Worm (Caenorhabditis elegans): Measurements from ENCODE around the gene C31B8.16.

The C31B8.16 gene

ce11 chrV:2931252-2931651, 1.4 kb downstream of the C31B8.16 start, which contains the start of gene C31B8.1:
TSS of gene C31B8.1 (plus strand) at chrV:2931552.
- TF ChIP-seq ref-2 (tag; optimal IDR thresholded peaks at IDR 0.05), result no peak

ce11 chrV:2934075-2934474, 4.2 kb downstream of the C31B8.16 start, which contains the start of gene srh-247:
TSS of gene srh-247 (minus strand) at chrV:2934175.
- no peak for TF ChIP-seq C08G9.2 (tag; optimal IDR thresholded peaks at IDR 0.05)
- no peak for TF ChIP-seq pax-1 (tag; optimal IDR thresholded peaks at IDR 0.05)
- TF ChIP-seq fkh-6 (tag; optimal IDR thresholded peaks at IDR 0.05), result no peak
- TF ChIP-seq ahr-1 (tag; optimal IDR thresholded peaks at IDR 0.05), result no peak
- TF ChIP-seq ceh-2 (tag; optimal IDR thresholded peaks at IDR 0.05), result no peak
- no peak for TF ChIP-seq Y22D7AL.16 (tag; optimal IDR thresholded peaks at IDR 0.05)

DNA sequence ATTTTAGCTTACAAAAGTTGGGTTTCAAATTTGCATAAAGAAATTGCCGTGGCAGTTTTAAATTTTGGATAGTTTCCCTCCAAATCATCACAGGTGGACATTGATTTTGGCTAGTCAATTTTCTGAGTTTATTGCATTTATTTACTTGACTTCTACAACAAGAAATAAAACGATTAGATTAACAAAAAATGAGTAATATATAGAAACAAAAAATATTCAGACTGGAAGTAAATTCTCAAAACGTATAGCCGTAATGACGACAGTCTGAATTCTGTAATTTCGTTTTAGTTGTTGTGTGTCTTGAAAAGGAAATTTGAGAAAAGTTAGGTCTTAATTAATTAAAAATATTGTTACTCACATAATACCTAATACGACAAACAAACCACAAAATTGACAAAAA, 8.6 kb downstream of the C31B8.16 start, which contains the start of gene srw-141:
srw-141 (minus strand) TSS at position 101 of the 400 bp plus-strand sequence.
- TF ChIP-seq pha-2 (tag; optimal IDR thresholded peaks at IDR 0.05), result no peak
- no peak for TF ChIP-seq hlh-15 (tag; optimal IDR thresholded peaks at IDR 0.05)
- no peak for TF ChIP-seq ceh-9 (tag; optimal IDR thresholded peaks at IDR 0.05)

DNA sequence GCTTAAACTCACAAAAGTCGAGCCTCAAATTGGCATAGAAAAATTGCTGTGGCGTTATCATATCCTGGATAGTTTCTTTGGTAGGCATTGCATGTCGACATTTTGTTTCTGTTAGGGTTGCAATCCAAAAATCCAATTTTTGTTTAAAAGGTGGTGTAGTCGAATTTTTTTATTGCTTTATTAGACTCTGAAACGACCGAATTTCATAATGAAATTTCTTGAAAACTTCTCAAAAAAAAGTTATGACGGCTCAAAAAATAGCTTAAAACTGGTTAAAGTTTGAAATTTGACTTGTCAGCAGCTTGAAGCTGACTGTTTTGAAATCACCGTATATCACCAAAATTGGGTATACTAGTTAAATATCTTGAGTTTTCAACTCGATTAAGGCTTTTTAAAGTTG, 11.6 kb downstream of the C31B8.16 start, which contains the start of gene srw-143:
srw-143 (minus strand) TSS at position 101 of the 400 bp plus-strand sequence.
- TF ChIP-seq che-1 (tag; optimal IDR thresholded peaks at IDR 0.05) (no peak), pag-3 (tag; optimal IDR thresholded peaks at IDR 0.05; ENCODE audit: borderline replicate concordance) (no peak), fkh-10 (GFP tag; optimal IDR thresholded peaks at IDR 0.05) (no peak), Y22D7AL.16 (tag; optimal IDR thresholded peaks at IDR 0.05) (no peak)

ce11 chrV:2942247-2942646, 12.4 kb downstream of the C31B8.16 start:
- TF ChIP-seq syd-9 (tag; optimal IDR thresholded peaks at IDR 0.05) (no peak), C08G9.2 (tag; optimal IDR thresholded peaks at IDR 0.05) (no peak), ets-4 (tag; optimal IDR thresholded peaks at IDR 0.05) (no peak), tbx-2 (tag; optimal IDR thresholded peaks at IDR 0.05) (no peak), rnt-1 (tag; optimal IDR thresholded peaks at IDR 0.05) (no peak), npax-4 (tag; optimal IDR thresholded peaks at IDR 0.05) (no peak), ttx-3 (tag; optimal IDR thresholded peaks at IDR 0.05) (no peak), dve-1 (tag; optimal IDR thresholded peaks at IDR 0.05) (no peak), zip-5 (tag; optimal IDR thresholded peaks at IDR 0.05) (no peak), hlh-6 (tag; optimal IDR thresholded peaks at IDR 0.05) (no peak), elt-4 (tag; optimal IDR thresholded peaks at IDR 0.05) (no peak), ceh-34 (tag; optimal IDR thresholded peaks at IDR 0.05) (no peak), madf-2 (tag; optimal IDR thresholded peaks at IDR 0.05) (no peak), unc-3 (GFP tag; conservative IDR thresholded peaks at IDR 0.05) (no peak), unc-3 (tag; optimal IDR thresholded peaks at IDR 0.05) (no peak), gmeb-2 (tag; optimal IDR thresholded peaks at IDR 0.05) (no peak)

DNA sequence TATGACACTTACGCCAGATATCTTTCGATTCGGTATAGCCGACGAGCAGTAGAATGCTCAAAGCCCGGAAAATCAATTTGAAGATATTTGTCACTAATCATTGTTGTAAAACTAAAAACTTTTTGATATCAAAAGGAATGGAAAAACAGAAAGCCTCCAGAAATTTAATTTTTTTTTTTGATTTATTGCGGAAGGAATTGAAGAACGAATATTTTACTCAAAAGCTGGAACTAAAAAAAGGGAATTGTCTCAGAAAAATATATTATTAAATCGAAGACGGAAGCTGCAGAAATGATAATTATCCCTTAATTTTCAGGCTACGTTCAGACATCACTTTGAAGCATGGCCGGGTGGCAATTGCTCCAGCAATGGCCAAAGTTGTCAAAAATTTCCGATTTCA, 14.0 kb downstream of the C31B8.16 start, which contains the start of gene srw-137:
srw-137 (minus strand) TSS at position 101 of the 400 bp plus-strand sequence.
- TF ChIP-seq ceh-19 (GFP tag; optimal IDR thresholded peaks at IDR 0.05), result no peak
- no peak for TF ChIP-seq T23F11.4 (GFP tag; optimal IDR thresholded peaks at IDR 0.05)
- no peak for TF ChIP-seq ets-4 (tag; optimal IDR thresholded peaks at IDR 0.05)
- TF ChIP-seq rnt-1 (tag; optimal IDR thresholded peaks at IDR 0.05), result no peak
- no peak for TF ChIP-seq zip-5 (tag; optimal IDR thresholded peaks at IDR 0.05)
- no peak for TF ChIP-seq tbx-2 (tag; optimal IDR thresholded peaks at IDR 0.05)
- no peak for TF ChIP-seq pha-2 (tag; optimal IDR thresholded peaks at IDR 0.05)
- TF ChIP-seq ref-2 (tag; optimal IDR thresholded peaks at IDR 0.05), result no peak
- no peak for TF ChIP-seq odd-2 (tag; optimal IDR thresholded peaks at IDR 0.05)
- no peak for TF ChIP-seq pag-3 (tag; optimal IDR thresholded peaks at IDR 0.05; ENCODE audit: borderline replicate concordance)
- TF ChIP-seq npax-4 (tag; optimal IDR thresholded peaks at IDR 0.05), result no peak
- TF ChIP-seq C38D4.7 (GFP tag; optimal IDR thresholded peaks at IDR 0.05), result no peak
- TF ChIP-seq sox-4 (tag; optimal IDR thresholded peaks at IDR 0.05), result no peak
- TF ChIP-seq nhr-11 (tag; optimal IDR thresholded peaks at IDR 0.05), result no peak
- no peak for TF ChIP-seq hlh-15 (tag; optimal IDR thresholded peaks at IDR 0.05)
- no peak for TF ChIP-seq ceh-14 (tag; optimal IDR thresholded peaks at IDR 0.05)
- no peak for TF ChIP-seq ceh-30 (tag; optimal IDR thresholded peaks at IDR 0.05)
- TF ChIP-seq ceh-2 (tag; optimal IDR thresholded peaks at IDR 0.05), result no peak
